Fruit fly (Drosophila melanogaster) whole organism, embryonic: ENCODE measurements around the gene HIPP1.
A peak's percentile ranks its signal among the peaks of the same experiment; 100 is the strongest.

Experiments used
- Abd-B ChIP-seq: fragments of 200-800 bp; sonication (Bioruptor generic); optimal IDR thresholded peaks from 2 replicates; lab custom pipeline; 2018; ENCODE audit warnings: missing biosample characterization, mild to moderate bottlenecking, missing genetic modification characterization, moderate library complexity
- Adf1 ChIP-seq: fragments of 200-800 bp; sonication (Bioruptor generic); IDR thresholded peaks from 2 replicates; pipeline ENCODE4 v1.3.6; 2022; ENCODE audit warnings: missing biosample characterization, missing genetic modification characterization
- Bteb2 ChIP-seq: fragments of 200-800 bp; sonication (Bioruptor generic); optimal IDR thresholded peaks from 2 replicates; lab custom pipeline; 2016; ENCODE audit warnings: missing biosample characterization, missing genetic modification characterization
- CG10267 ChIP-seq: fragments of 200-800 bp; sonication (Bioruptor generic); optimal IDR thresholded peaks from 2 replicates; lab custom pipeline; 2018; ENCODE audit warnings: missing biosample characterization, mild to moderate bottlenecking, missing genetic modification characterization, moderate library complexity
- CG11456 ChIP-seq: fragments of 200-800 bp; sonication (Bioruptor generic); IDR thresholded peaks from 3 replicates; pipeline ENCODE4 v1.3.6; 2022; ENCODE audit warnings: missing biosample characterization, missing genetic modification characterization
- CG12155 ChIP-seq: fragments of 200-800 bp; sonication (Bioruptor generic); optimal IDR thresholded peaks from 3 replicates; lab custom pipeline; 2016; ENCODE audit warnings: missing biosample characterization, missing genetic modification characterization
- CG14014 ChIP-seq: fragments of 200-800 bp; sonication (Bioruptor generic); IDR thresholded peaks from 2 replicates; pipeline ENCODE4 v1.3.6; 2022; ENCODE audit warnings: missing biosample characterization, missing genetic modification characterization
- CG2712 ChIP-seq: fragments of 200-800 bp; optimal IDR thresholded peaks from 3 replicates; lab custom pipeline; 2019; ENCODE audit warnings: missing biosample characterization, mild to moderate bottlenecking, missing genetic modification characterization, moderate library complexity
- CG32772 ChIP-seq: fragments of 200-800 bp; sonication (Bioruptor generic); IDR thresholded peaks from 2 replicates; pipeline ENCODE4 v1.3.6; 2022; ENCODE audit warnings: missing biosample characterization, missing genetic modification characterization
- CG34422 ChIP-seq: fragments of 200-800 bp; sonication (Bioruptor generic); IDR thresholded peaks from 3 replicates; pipeline ENCODE4 v1.3.6; 2022; ENCODE audit warnings: missing biosample characterization, missing genetic modification characterization
- CG4424 ChIP-seq: fragments of 200-800 bp; sonication (Bioruptor generic); optimal IDR thresholded peaks from 3 replicates; lab custom pipeline; 2016; ENCODE audit warnings: missing biosample characterization, missing genetic modification characterization
- CG6175 ChIP-seq: fragments of 200-800 bp; sonication (Bioruptor generic); IDR thresholded peaks from 3 replicates; pipeline ENCODE4 v1.3.6; 2022; ENCODE audit warnings: missing biosample characterization, missing genetic modification characterization
- CG7357 ChIP-seq: fragments of 200-800 bp; sonication (Bioruptor generic); IDR thresholded peaks from 3 replicates; pipeline ENCODE4 v1.3.6; 2022; ENCODE audit warnings: missing biosample characterization, missing genetic modification characterization
- CG7556 ChIP-seq: fragments of 200-800 bp; sonication (Bioruptor generic); optimal IDR thresholded peaks from 2 replicates; lab custom pipeline; 2017; ENCODE audit warnings: missing biosample characterization, mild to moderate bottlenecking, missing genetic modification characterization
- CG8281 ChIP-seq: fragments of 200-800 bp; sonication (Bioruptor generic); optimal IDR thresholded peaks from 2 replicates; lab custom pipeline; 2018; ENCODE audit warnings: missing biosample characterization, mild to moderate bottlenecking, missing genetic modification characterization, moderate library complexity
- Dip2 ChIP-seq: fragments of 200-800 bp; sonication (Bioruptor generic); IDR thresholded peaks from 2 replicates; pipeline ENCODE4 v1.3.6; 2022; ENCODE audit warnings: missing biosample characterization, missing genetic modification characterization
- Doc3 ChIP-seq: fragments of 200-800 bp; sonication (Bioruptor generic); IDR thresholded peaks from 3 replicates; pipeline ENCODE4 v1.3.6; 2022; ENCODE audit warnings: missing biosample characterization, missing genetic modification characterization; ENCODE audit not compliant: partially characterized antibody
- Dref ChIP-seq: fragments of 200-800 bp; sonication (Bioruptor generic); IDR thresholded peaks from 2 replicates; pipeline ENCODE4 v1.3.6; 2022; ENCODE audit warnings: missing biosample characterization, missing genetic modification characterization
- Ets65A ChIP-seq: fragments of 200-800 bp; sonication (Bioruptor generic); peaks from one replicate; lab custom pipeline; 2016; ENCODE audit warnings: missing biosample characterization, missing genetic modification characterization
- Gsc ChIP-seq: fragments of 200-800 bp; sonication (Bioruptor generic); IDR thresholded peaks from 2 replicates; pipeline ENCODE4 v1.3.6; 2022; ENCODE audit warnings: missing biosample characterization, missing genetic modification characterization
- Hey ChIP-seq: fragments of 200-800 bp; sonication (Bioruptor generic); optimal IDR thresholded peaks from 3 replicates; lab custom pipeline; 2018; ENCODE audit warnings: missing biosample characterization, mild to moderate bottlenecking, missing genetic modification characterization
- Hr3 ChIP-seq: fragments of 200-800 bp; sonication (Bioruptor generic); optimal IDR thresholded peaks from 3 replicates; lab custom pipeline; 2016; ENCODE audit warnings: missing biosample characterization, missing genetic modification characterization
- Mad ChIP-seq: fragments of 200-800 bp; sonication (Bioruptor generic); optimal IDR thresholded peaks from 2 replicates; lab custom pipeline; 2016; ENCODE audit warnings: missing biosample characterization, missing genetic modification characterization
- NC2β ChIP-seq: fragments of 200-800 bp; sonication (Bioruptor generic); optimal IDR thresholded peaks from 2 replicates; lab custom pipeline; 2016; ENCODE audit warnings: missing biosample characterization, missing genetic modification characterization
- NFAT ChIP-seq: fragments of 200-800 bp; sonication (Bioruptor generic); IDR thresholded peaks from 2 replicates; pipeline ENCODE4 v1.3.6; 2022; ENCODE audit warnings: missing biosample characterization, missing genetic modification characterization
- Neu2 ChIP-seq: fragments of 200-800 bp; sonication (Bioruptor generic); optimal IDR thresholded peaks from 3 replicates; lab custom pipeline; 2016; ENCODE audit warnings: missing biosample characterization, missing genetic modification characterization, borderline replicate concordance
- Optix ChIP-seq: fragments of 200-800 bp; sonication (Bioruptor generic); IDR thresholded peaks from 3 replicates; pipeline ENCODE4 v1.3.6; 2022; ENCODE audit warnings: missing biosample characterization, missing genetic modification characterization
- Poxn ChIP-seq: fragments of 200-800 bp; sonication (Bioruptor generic); IDR thresholded peaks from 2 replicates; pipeline ENCODE4 v1.3.6; 2022; ENCODE audit warnings: missing biosample characterization, missing genetic modification characterization
- Rfx ChIP-seq: fragments of 200-800 bp; sonication (Bioruptor generic); IDR thresholded peaks from 2 replicates; pipeline ENCODE4 v1.3.6; 2022; ENCODE audit warnings: missing biosample characterization, missing genetic modification characterization
- Spps ChIP-seq: fragments of 200-800 bp; sonication (Bioruptor generic); optimal IDR thresholded peaks from 2 replicates; lab custom pipeline; 2018; ENCODE audit warnings: missing biosample characterization, mild to moderate bottlenecking, missing genetic modification characterization
- cad ChIP-seq: fragments of >200 bp; optimal IDR thresholded peaks from 2 replicates; lab custom pipeline; 2017; ENCODE audit warnings: missing biosample characterization, missing genetic modification characterization
- corto ChIP-seq: fragments of 200-800 bp; sonication (Bioruptor generic); optimal IDR thresholded peaks from 2 replicates; lab custom pipeline; 2016; ENCODE audit warnings: missing biosample characterization, mild to moderate bottlenecking, missing genetic modification characterization, moderate library complexity
- crp ChIP-seq, 2 experiments: fragments of 200-800 bp; sonication (Bioruptor generic); optimal IDR thresholded peaks; 2 replicates in 1 of 2; 3 replicates in 1 of 2; lab custom pipeline; 2017; ENCODE audit warnings: missing biosample characterization in 2 of 2, missing genetic modification characterization in 2 of 2, mild to moderate bottlenecking in 1 of 2, moderate library complexity in 1 of 2
- disco-r ChIP-seq: fragments of 200-800 bp; sonication (Bioruptor generic); optimal IDR thresholded peaks from 2 replicates; lab custom pipeline; 2016; ENCODE audit warnings: missing biosample characterization, missing genetic modification characterization
- exex ChIP-seq: fragments of 200-800 bp; sonication (Bioruptor generic); optimal IDR thresholded peaks from 4 replicates; lab custom pipeline; 2018; ENCODE audit warnings: missing biosample characterization, mild to moderate bottlenecking, missing genetic modification characterization, moderate library complexity
- fd102C ChIP-seq: fragments of 200-800 bp; sonication (Bioruptor generic); optimal IDR thresholded peaks from 2 replicates; lab custom pipeline; 2018; ENCODE audit warnings: missing biosample characterization, mild to moderate bottlenecking, missing genetic modification characterization, moderate library complexity
- h ChIP-seq: fragments of >200 bp; optimal IDR thresholded peaks from 2 replicates; lab custom pipeline; 2017
- insv ChIP-seq, 2 experiments: fragments of 200-800 bp; sonication (Bioruptor generic); optimal IDR thresholded peaks; 3 replicates each; lab custom pipeline; 2016 to 2018; ENCODE audit warnings: missing biosample characterization in 2 of 2, missing genetic modification characterization in 2 of 2
- lmd ChIP-seq: fragments of 200-800 bp; sonication (Bioruptor generic); IDR thresholded peaks from 2 replicates; pipeline ENCODE4 v1.3.6; 2022; ENCODE audit warnings: missing biosample characterization, missing genetic modification characterization
- mld ChIP-seq: fragments of 200-800 bp; sonication (Bioruptor generic); IDR thresholded peaks from 3 replicates; pipeline ENCODE4 v1.3.6; 2022; ENCODE audit warnings: missing biosample characterization, missing genetic modification characterization; ENCODE audit not compliant: partially characterized antibody
- nerfin-1 ChIP-seq: fragments of 200-800 bp; sonication (Bioruptor generic); optimal IDR thresholded peaks from 3 replicates; lab custom pipeline; 2019; ENCODE audit warnings: missing biosample characterization, mild to moderate bottlenecking, missing genetic modification characterization, moderate library complexity
- peb ChIP-seq: fragments of 200-800 bp; sonication (Bioruptor generic); IDR thresholded peaks from 2 replicates; pipeline ENCODE4 v1.3.6; 2022; ENCODE audit warnings: missing biosample characterization, missing genetic modification characterization
- pfk ChIP-seq: fragments of 200-800 bp; sonication (Bioruptor generic); optimal IDR thresholded peaks from 2 replicates; lab custom pipeline; 2018; ENCODE audit warnings: missing biosample characterization, mild to moderate bottlenecking, missing genetic modification characterization, moderate library complexity
- psq ChIP-seq: fragments of 200-800 bp; sonication (Bioruptor generic); optimal IDR thresholded peaks from 2 replicates; lab custom pipeline; 2017; ENCODE audit warnings: missing biosample characterization, missing genetic modification characterization
- ro ChIP-seq: fragments of 200-800 bp; sonication (Bioruptor generic); IDR thresholded peaks from 2 replicates; pipeline ENCODE4 v1.3.6; 2022; ENCODE audit warnings: missing biosample characterization, missing genetic modification characterization
- salm ChIP-seq: fragments of 200-800 bp; sonication (Bioruptor generic); optimal IDR thresholded peaks from 2 replicates; lab custom pipeline; 2018; ENCODE audit warnings: missing biosample characterization, mild to moderate bottlenecking, missing genetic modification characterization
- sc ChIP-seq, 3 experiments: fragments of >200 bp in 2 of 3; fragments of 200-800 bp in 1 of 3; sonication (Bioruptor generic) in 1 of 3; optimal IDR thresholded peaks; 2 replicates in 2 of 3; 3 replicates in 1 of 3; lab custom pipeline; 2017; ENCODE audit warnings: mild to moderate bottlenecking in 1 of 3, missing biosample characterization in 1 of 3, missing genetic modification characterization in 1 of 3, missing genetic modification reagents in 1 of 3
- sens-2 ChIP-seq: fragments of 200-800 bp; sonication (Bioruptor generic); IDR thresholded peaks from 2 replicates; pipeline ENCODE4 v1.3.6; 2022; ENCODE audit warnings: missing biosample characterization, missing genetic modification characterization
- z ChIP-seq: fragments of 200-800 bp; sonication (Bioruptor generic); IDR thresholded peaks from 3 replicates; pipeline ENCODE4 v1.3.6; 2022; ENCODE audit warnings: missing biosample characterization, missing genetic modification characterization

HIPP1 gene

dm6 chr3L:20784812-20785671 is 24.4 kb upstream of the HIPP1 start (continued):
- TF ChIP-seq Mad: no peak
- no peak for TF ChIP-seq Dip2 (GFP tag; lab: Robert Waterston, UW)
- no peak for TF ChIP-seq Optix (GFP tag; lab: Robert Waterston, UW)
- peak; percentile 16; the same call in 1 of the 2 replicates for TF ChIP-seq Adf1 (GFP tag; lab: Robert Waterston, UW)
- TF ChIP-seq CG7556 (GFP tag; lab: Kevin White, UChicago): peak; percentile 55
- peak; percentile 21 for TF ChIP-seq CG12155 (GFP tag; lab: Kevin White, UChicago)
- TF ChIP-seq CG6175: no peak
- peak; percentile 16 for TF ChIP-seq CG4424 (GFP tag; lab: Kevin White, UChicago)
- peak; percentile 45 for TF ChIP-seq pfk (GFP tag; lab: Kevin White, UChicago)
- no peak for TF ChIP-seq sc (optimal IDR thresholded peaks at IDR 0.05; lab: Kevin White, UChicago)
- TF ChIP-seq sc (GFP tag; optimal IDR thresholded peaks at IDR 0.05; lab: Kevin White, UChicago): no peak
- no peak for TF ChIP-seq insv (GFP tag; optimal IDR thresholded peaks at IDR 0.05; lab: Kevin White, UChicago)
- TF ChIP-seq Gsc: no peak
- TF ChIP-seq corto: peak; percentile 6
- TF ChIP-seq CG10267 (tag; lab: Kevin White, UChicago): peak; percentile 49
- peak; percentile 33 for TF ChIP-seq Abd-B
- TF ChIP-seq psq: peak; percentile 66
- no peak for TF ChIP-seq Hey (tag; lab: Kevin White, UChicago)
- TF ChIP-seq cad (GFP tag; lab: Kevin White, UChicago): peak; percentile 19
- peak; percentile 42 for TF ChIP-seq Dref
- TF ChIP-seq ro (GFP tag; lab: Robert Waterston, UW): no peak
- TF ChIP-seq NFAT: 0 out of 2 replicates have a peak, but pooled peaks have one; percentile 36
- peak; percentile 26 for TF ChIP-seq Ets65A (GFP tag; lab: Kevin White, UChicago)
- TF ChIP-seq Doc3 (GFP tag; lab: Robert Waterston, UW): no peak
- TF ChIP-seq CG7357 (GFP tag; lab: Robert Waterston, UW): no peak
- TF ChIP-seq Poxn (GFP tag; lab: Robert Waterston, UW): no peak
- no peak for TF ChIP-seq lmd (GFP tag; lab: Robert Waterston, UW)
- TF ChIP-seq Neu2 (GFP tag; lab: Kevin White, UChicago): peak; percentile 17
- peak; percentile 35; the same call in 1 of the 2 replicates for TF ChIP-seq sens-2 (GFP tag; lab: Robert Waterston, UW)
- no peak for TF ChIP-seq Bteb2 (GFP tag; lab: Kevin White, UChicago)
- no peak for TF ChIP-seq CG32772
- TF ChIP-seq CG2712 (tag; lab: Kevin White, UChicago): peak; percentile 56
- TF ChIP-seq Hr3 (GFP tag; lab: Kevin White, UChicago): peak; percentile 37
- no peak for TF ChIP-seq CG11456 (GFP tag; lab: Robert Waterston, UW)
- peak; percentile 5 for TF ChIP-seq nerfin-1 (tag; lab: Kevin White, UChicago)
- no peak for TF ChIP-seq h (lab: Kevin White, UChicago)
- TF ChIP-seq Rfx: peak; percentile 33; the same call in 1 of the 2 replicates
- peak; percentile 7 for TF ChIP-seq fd102C (GFP tag; lab: Kevin White, UChicago)
- no peak for TF ChIP-seq disco-r
- TF ChIP-seq peb (GFP tag; lab: Robert Waterston, UW): no peak
- TF ChIP-seq z (GFP tag; lab: Robert Waterston, UW): peak; percentile 67; the same call in 2 of the 3 replicates
- TF ChIP-seq salm (tag; lab: Kevin White, UChicago): peak; percentile 10
- TF ChIP-seq mld: no peak
- TF ChIP-seq CG34422 (GFP tag; lab: Robert Waterston, UW): peak; percentile 45; the same call in 1 of the 3 replicates
- TF ChIP-seq CG8281 (tag; lab: Kevin White, UChicago): peak; percentile 0
- peak; percentile 5 for TF ChIP-seq exex (tag; lab: Kevin White, UChicago)
- no peak for TF ChIP-seq crp (GFP tag; optimal IDR thresholded peaks at IDR 0.05; lab: Kevin White, UChicago)
- peak; percentile 26; the same call in 1 of the 2 replicates for TF ChIP-seq CG14014
- TF ChIP-seq NC2β (GFP tag; lab: Kevin White, UChicago): peak; percentile 48
- TF ChIP-seq Spps (tag; lab: Kevin White, UChicago): no peak
